Fruit fly (Drosophila melanogaster) S2 (cell line): ENCODE data around the gene RAF2.

Source experiments
- CG8478 ChIP-seq: fragments of >200 bp; optimal IDR thresholded peaks from 2 replicates; lab custom pipeline; 2018
- CTCF ChIP-seq, 2 experiments: fragments of >200 bp; optimal IDR thresholded peaks; 2 replicates each; lab custom pipeline; 2018

Gene RAF2

DNA sequence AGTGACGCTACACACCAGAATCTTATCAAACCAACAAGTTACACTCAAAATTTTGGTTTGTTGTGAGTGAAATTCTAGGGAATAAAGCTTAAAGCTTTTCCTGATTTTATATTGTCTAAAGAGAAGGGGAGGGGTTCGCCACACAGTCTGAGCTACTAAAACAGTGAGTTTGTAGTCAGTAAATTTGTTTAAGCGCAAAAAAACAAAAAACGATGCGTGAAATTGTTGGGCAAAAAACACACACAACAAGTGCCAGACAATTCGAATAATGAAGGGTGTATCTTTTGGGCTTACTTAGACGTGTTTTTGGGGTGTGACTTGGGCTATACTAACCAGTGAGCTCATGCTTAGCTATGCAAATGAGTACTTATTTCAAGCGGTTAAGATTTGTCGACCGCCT lies 26.3 kb upstream of the RAF2 start:
- TF ChIP-seq CTCF (optimal IDR thresholded peaks at IDR 0.05; lab: Kevin White, UChicago) (no peak), CG8478 (lab: Kevin White, UChicago) (no peak)

dm6 chr3L:16361200-16361815 lies 24.8 kb upstream of the RAF2 start:
- TF ChIP-seq CG8478 (lab: Kevin White, UChicago) (no peak), CTCF (optimal IDR thresholded peaks at IDR 0.05; lab: Kevin White, UChicago) (no peak)

DNA sequence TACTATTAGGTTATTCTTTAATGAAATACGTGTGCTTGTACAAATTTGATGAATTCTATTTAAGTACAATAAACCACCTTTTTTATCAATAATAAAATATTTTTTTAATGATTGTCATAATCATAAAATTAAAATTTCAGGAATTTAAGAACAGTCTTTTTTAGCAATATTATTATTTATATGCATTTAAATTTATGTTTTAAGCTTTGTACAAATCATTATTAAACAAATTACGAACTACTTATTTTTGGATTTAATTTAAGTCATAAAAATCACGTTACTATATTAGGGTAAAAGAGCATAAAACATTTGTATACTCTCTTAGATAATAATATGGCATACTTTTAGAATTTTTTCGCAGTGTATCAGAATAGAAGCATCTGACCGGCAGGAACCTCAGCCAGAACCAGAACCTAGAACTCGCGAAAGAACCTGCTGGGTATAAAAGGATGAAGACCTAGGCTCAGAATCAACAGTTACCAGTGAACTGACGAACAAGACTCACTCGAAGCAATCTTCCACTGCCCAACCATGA lies 23.9 kb upstream of the RAF2 start, which contains the start of gene Cpr72Ea:
Gene Cpr72Ea, plus strand, starts transcription at position 485 of the 535 bp plus-strand sequence.
- no peak for TF ChIP-seq CTCF (optimal IDR thresholded peaks at IDR 0.05; lab: Kevin White, UChicago)
- TF ChIP-seq CG8478 (lab: Kevin White, UChicago), result no peak

DNA sequence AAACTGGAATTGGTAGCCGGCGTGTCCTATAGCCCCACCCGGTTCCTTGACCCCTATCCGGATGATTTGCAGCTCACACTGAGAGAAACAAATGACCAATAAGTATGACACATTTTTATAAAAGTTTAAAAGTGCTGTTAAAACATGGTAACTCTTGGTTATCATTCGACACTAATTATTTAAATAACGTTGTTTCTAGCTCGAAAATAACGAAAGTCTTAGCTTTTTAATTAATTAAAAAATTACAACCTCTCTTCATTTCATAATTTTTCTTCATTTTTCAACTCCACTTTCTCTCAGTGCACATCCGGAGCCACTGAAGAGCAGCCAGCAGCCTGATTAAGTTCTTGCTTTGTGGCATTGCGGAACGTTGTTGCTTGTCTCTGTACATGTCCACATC lies 21.9 kb upstream of the RAF2 start:
- no peak for TF ChIP-seq CG8478 (lab: Kevin White, UChicago)
- no peak for TF ChIP-seq CTCF (optimal IDR thresholded peaks at IDR 0.05; lab: Kevin White, UChicago)

DNA sequence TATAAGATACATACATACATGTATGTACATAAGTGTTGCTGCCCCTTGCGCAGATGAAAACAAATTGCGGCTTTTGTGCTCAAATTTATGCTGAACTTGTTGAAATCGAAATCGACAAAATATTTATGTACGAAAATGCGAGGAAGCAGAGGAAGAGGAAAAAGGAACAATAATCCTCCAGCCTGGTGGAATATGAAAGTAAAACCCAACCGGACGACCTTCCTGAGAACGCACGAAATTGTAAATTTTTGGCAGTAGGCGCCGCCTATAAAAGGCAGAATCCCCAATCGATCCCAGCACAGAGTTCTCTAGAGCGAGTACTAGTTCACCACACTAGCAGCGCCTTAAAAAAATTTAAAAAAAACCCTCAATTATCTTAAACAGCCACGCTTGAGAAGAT lies 21.5 kb upstream of the RAF2 start, which contains the start of gene Cpr72Eb:
Gene Cpr72Eb, plus strand, starts transcription at position 301 of the 400 bp plus-strand sequence.
- TF ChIP-seq CTCF (optimal IDR thresholded peaks at IDR 0.05; lab: Kevin White, UChicago), result no peak
- no peak for TF ChIP-seq CG8478 (lab: Kevin White, UChicago)

DNA sequence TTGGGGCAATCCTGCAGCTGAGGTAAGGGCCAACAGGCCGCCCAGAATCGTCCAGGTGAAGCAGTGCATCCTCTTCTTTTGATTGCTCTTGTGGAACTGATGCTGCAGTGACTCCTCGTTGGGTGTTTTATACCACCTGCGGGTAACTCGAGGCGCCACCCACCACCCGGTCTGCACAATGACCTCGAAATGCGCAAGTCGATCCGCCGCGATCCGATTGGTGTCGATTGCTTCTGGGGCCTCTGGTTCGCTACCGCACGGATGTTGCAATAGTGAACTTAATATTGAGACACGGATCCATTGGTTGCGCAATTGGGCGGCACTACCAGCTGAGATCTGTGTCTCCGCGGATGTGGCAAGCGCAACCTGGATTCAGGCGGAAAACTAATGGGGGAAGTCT lies 18.9 kb upstream of the RAF2 start, which contains the start of gene Cpr72Ec:
Gene Cpr72Ec, minus strand, starts transcription at position 101 of the 400 bp plus-strand sequence.
- TF ChIP-seq CG8478 (lab: Kevin White, UChicago) (no peak), CTCF (optimal IDR thresholded peaks at IDR 0.05; lab: Kevin White, UChicago) (no peak)

dm6 chr3L:16368199-16368598 lies 17.9 kb upstream of the RAF2 start, which contains the start of gene CG4842:
CG4842 (plus strand) TSS chr3L:16368389.
- TF ChIP-seq CTCF (optimal IDR thresholded peaks at IDR 0.05; lab: Kevin White, UChicago) (no peak), CG8478 (lab: Kevin White, UChicago) (no peak)

- TF ChIP-seq CTCF (optimal IDR thresholded peaks at IDR 0.05; lab: Kevin White, UChicago) (no peak), CG8478 (lab: Kevin White, UChicago) (no peak)
Measured at dm6 chr3L:16369526-16369925, 16.6 kb upstream of the RAF2 start, which contains the start of gene CG18814. CG18814 (plus strand) TSS chr3L:16369826.

DNA sequence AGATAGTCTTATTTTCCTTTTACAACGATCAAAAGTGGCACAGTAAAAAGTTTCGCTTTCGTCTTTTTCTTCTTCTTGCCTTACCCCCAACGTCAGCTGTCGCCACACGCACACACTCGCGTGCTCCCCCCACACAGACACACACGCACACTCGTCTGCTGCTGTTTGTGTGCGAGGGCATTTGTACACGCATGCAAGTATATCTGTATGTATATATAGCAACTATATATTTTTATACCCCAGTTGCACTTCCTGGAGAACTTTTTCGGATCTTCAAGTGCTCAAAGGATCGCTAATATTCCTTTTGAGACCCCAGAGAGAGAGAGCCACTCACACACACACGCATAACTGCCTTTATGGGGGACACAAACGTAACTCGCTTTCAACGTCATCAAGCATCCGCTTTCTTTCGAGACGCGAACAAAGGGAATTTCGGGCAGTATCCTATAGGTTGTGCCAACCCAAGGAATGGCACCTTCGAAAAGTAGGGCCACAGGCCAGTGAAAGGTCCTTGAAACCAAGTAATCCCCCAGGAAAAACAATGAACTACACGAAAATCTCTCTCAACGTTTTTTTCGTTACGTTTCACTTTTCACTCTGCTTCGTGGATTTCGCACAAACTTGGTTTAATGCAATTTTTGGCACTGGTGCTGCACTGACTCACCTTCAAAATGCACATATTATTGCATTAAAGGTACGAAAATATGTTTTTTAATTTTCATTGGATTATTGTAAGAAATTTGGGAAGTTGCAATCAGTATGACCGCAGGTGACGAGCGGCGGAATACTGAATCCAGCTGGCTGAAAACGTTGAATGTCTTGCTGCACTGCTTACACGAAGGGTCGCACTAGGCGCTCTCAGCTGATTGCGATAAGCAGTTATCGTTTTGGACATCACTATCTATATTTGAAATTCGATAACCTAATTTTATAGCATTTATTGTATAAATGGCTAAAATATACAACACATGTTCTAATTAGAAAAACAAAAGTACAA lies 8.1 kb upstream of the RAF2 start, which contains the start of gene roq:
Gene roq, minus strand, starts transcription at position 799 of the 997 bp plus-strand sequence.
- TF ChIP-seq CTCF (optimal IDR thresholded peaks at IDR 0.05; lab: Kevin White, UChicago) (peak; percentile 15 to 44), CG8478 (lab: Kevin White, UChicago) (no peak)

- TF ChIP-seq CG8478 (lab: Kevin White, UChicago) (no peak), CTCF (optimal IDR thresholded peaks at IDR 0.05; lab: Kevin White, UChicago) (no peak)
Measured at dm6 chr3L:16380770-16381169, 5.4 kb upstream of the RAF2 start.

- TF ChIP-seq CTCF (optimal IDR thresholded peaks at IDR 0.05; lab: Kevin White, UChicago) (peak in 1 of 2 experiments; percentile 33), CG8478 (lab: Kevin White, UChicago) (no peak)
Measured at dm6 chr3L:16381184-16381797, 4.8 kb upstream of the RAF2 start, which contains the start of gene Agpat4. Agpat4 (minus strand) TSS chr3L:16381570.

DNA sequence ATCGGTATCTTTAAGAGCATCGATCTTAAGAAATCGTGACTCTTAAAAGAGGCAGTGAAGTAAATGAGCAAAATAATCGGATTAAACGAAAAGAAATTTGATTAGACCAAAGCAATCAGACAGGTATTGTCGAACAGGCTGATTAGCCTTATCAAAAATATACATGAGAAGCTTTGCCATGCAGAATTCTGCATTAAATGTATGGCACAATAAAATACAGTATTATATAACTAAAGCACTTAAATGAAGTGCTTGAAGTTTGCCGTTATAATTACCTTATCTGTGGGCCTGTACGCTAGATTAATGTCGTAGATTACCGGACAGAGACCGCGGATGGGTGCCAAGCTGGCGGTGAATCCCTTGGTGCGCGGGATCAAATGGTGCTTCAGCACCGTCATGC lies 3.1 kb upstream of the RAF2 start:
- TF ChIP-seq CG8478 (lab: Kevin White, UChicago) (no peak), CTCF (optimal IDR thresholded peaks at IDR 0.05; lab: Kevin White, UChicago) (no peak)

DNA sequence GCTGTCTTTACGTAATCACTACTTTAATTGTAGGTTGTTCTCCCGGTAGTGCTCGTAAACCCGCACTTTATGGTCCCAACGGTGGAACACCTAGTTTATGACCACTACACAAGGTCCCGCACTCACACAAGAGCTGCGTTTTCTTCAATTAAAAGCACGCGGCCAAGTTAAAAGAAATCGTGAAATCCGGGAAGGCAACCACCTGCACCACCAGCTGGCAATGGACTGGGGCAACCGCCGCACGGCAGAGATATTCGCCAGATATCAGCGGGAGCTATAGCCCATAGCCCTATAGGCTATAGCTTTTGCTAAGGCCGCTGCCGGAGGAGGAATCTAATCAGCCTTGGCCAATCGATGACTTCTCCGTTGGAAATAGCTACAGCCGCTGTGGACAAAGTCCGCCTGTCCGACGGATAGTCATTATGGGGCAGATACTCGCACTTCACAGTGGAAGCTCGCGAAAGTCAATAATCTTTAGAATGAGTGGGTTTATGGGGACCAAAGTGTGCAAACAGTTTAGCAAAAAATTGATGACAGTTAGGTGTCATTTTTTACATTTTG lies 1.9 kb upstream of the RAF2 start:
- TF ChIP-seq CG8478 (lab: Kevin White, UChicago) (no peak), CTCF (optimal IDR thresholded peaks at IDR 0.05; lab: Kevin White, UChicago) (no peak)
